Worm (Caenorhabditis elegans): ENCODE measurements around the gene efhd-1.

The efhd-1 gene

ce11 chrII:14195931-14196330, 17.3 kb downstream of the efhd-1 start:
- TF ChIP-seq nhr-47 (tag; optimal IDR thresholded peaks at IDR 0.05) (peak; percentile 14), mab-9 (GFP tag; IDR thresholded peaks at IDR 0.05) (peak; percentile 51; the same call in 1 of the 2 replicates), lin-14 (GFP tag; optimal IDR thresholded peaks at IDR 0.05) (peak; percentile 41), nhr-71 (tag; optimal IDR thresholded peaks at IDR 0.05) (peak; percentile 20), ama-1 (optimal IDR thresholded peaks at IDR 0.05) (no peak), ceh-88 (GFP tag; IDR thresholded peaks at IDR 0.05) (no peak), nhr-237 (tag; optimal IDR thresholded peaks at IDR 0.05) (no peak), efl-1 (optimal IDR thresholded peaks at IDR 0.05) (no peak), efl-1 (GFP tag; optimal IDR thresholded peaks at IDR 0.05 in 1 of 2) (peak in 1 of 2 experiments; percentile 57), hlh-17 (GFP tag; optimal IDR thresholded peaks at IDR 0.05; ENCODE audit: borderline replicate concordance) (no peak), lin-15B (tag; optimal IDR thresholded peaks at IDR 0.05) (no peak), fos-1 (tag; optimal IDR thresholded peaks at IDR 0.05) (no peak), unc-30 (tag; optimal IDR thresholded peaks at IDR 0.05) (no peak), isw-1 (GFP tag; IDR thresholded peaks at IDR 0.05) (no peak), ceh-82 (tag; optimal IDR thresholded peaks at IDR 0.05) (no peak), ces-1 (GFP tag; optimal IDR thresholded peaks at IDR 0.05) (no peak), tbx-2 (tag; optimal IDR thresholded peaks at IDR 0.05) (no peak), zag-1 (tag; optimal IDR thresholded peaks at IDR 0.05) (peak; percentile 86), lsy-2 (tag; optimal IDR thresholded peaks at IDR 0.05) (peak; percentile 9 to 18), tlp-1 (tag; optimal IDR thresholded peaks at IDR 0.05) (no peak), elt-2 (tag; optimal IDR thresholded peaks at IDR 0.05) (no peak), swsn-7 (tag; optimal IDR thresholded peaks at IDR 0.05) (peak; percentile 16), snu-23 (GFP tag; optimal IDR thresholded peaks at IDR 0.05) (no peak), unc-98 (GFP tag; IDR thresholded peaks at IDR 0.05) (no peak), unc-86 (tag; optimal IDR thresholded peaks at IDR 0.05) (peak; percentile 77), ztf-11 (tag; optimal IDR thresholded peaks at IDR 0.05) (peak in 1 of 2 experiments; percentile 51), mdl-1 (tag; optimal IDR thresholded peaks at IDR 0.05) (no peak)

- TF ChIP-seq nhr-85 (tag) = peak; percentile 50
- no peak for TF ChIP-seq unc-130 (tag; optimal IDR thresholded peaks at IDR 0.05)
- TF ChIP-seq nhr-28 (tag; optimal IDR thresholded peaks at IDR 0.05) = no peak
Observed at ce11 chrII:14197499-14198096, 19.0 kb downstream of the efhd-1 start, which contains the start of gene ace-4. TSS of gene ace-4 (plus strand) at chrII:14198046.

DNA sequence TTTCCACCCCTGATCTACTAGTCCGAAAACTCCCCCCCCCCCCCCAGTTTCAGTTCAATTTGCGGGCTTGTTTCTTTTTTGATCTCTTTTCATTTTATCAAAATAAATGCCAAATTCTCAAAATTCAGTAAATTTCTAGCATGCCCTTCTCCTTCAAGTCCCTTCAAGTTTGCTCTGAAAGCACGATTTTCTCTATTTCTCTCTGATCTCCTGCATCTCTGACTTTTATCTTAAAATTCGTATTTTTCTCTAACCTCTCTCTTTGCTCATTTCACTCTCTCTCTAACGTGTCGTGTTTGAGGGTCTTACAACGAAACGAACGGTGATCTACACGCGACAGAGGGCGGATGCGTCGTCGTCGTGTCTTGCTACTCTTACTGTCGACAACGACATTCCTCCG, 26.7 kb downstream of the efhd-1 start, which contains the start of gene ace-3:
ace-3 (plus strand) TSS at position 301 of the 400 bp plus-strand sequence.
- TF ChIP-seq ets-5 (GFP tag; IDR thresholded peaks at IDR 0.05) = no peak
- no peak for TF ChIP-seq vab-15 (tag; optimal IDR thresholded peaks at IDR 0.05)
- no peak for TF ChIP-seq nhr-90 (tag; optimal IDR thresholded peaks at IDR 0.05; ENCODE audit: poor library complexity)
- no peak for TF ChIP-seq rnt-1 (tag; optimal IDR thresholded peaks at IDR 0.05)
- no peak for TF ChIP-seq nhr-76 (tag; optimal IDR thresholded peaks at IDR 0.05)
- no peak for TF ChIP-seq irx-1 (tag; optimal IDR thresholded peaks at IDR 0.05)
- TF ChIP-seq hlh-17 (GFP tag; optimal IDR thresholded peaks at IDR 0.05; ENCODE audit: borderline replicate concordance) = no peak
- no peak for TF ChIP-seq lir-3 (tag; optimal IDR thresholded peaks at IDR 0.05; ENCODE audit: poor library complexity)
- no peak for TF ChIP-seq mep-1 (tag; optimal IDR thresholded peaks at IDR 0.05)
- no peak for TF ChIP-seq nhr-20 (tag; optimal IDR thresholded peaks at IDR 0.05)
- no peak for TF ChIP-seq pqm-1 (tag; optimal IDR thresholded peaks at IDR 0.05)
- no peak for TF ChIP-seq unc-98 (GFP tag; IDR thresholded peaks at IDR 0.05)
- no peak for TF ChIP-seq nhr-85 (tag)
- TF ChIP-seq hpl-2 (GFP tag; optimal IDR thresholded peaks at IDR 0.05) = no peak
- no peak for TF ChIP-seq ceh-88 (GFP tag; IDR thresholded peaks at IDR 0.05)
